Fruit fly (Drosophila melanogaster) whole organism, wandering third instar larva: ENCODE measurements around the gene Trm7-32.

Experiments
- CG32264 ChIP-seq: fragments of 200-800 bp; sonication (Bioruptor generic); optimal IDR thresholded peaks from 2 replicates; lab custom pipeline; 2016; ENCODE audit warnings: missing biosample characterization, missing genetic modification characterization
- CG9705 ChIP-seq: fragments of 200-800 bp; sonication (Bioruptor generic); optimal IDR thresholded peaks from 2 replicates; lab custom pipeline; 2018; ENCODE audit warnings: missing biosample characterization, mild to moderate bottlenecking, missing genetic modification characterization
- CrebA ChIP-seq: fragments of 200-800 bp; sonication (Bioruptor generic); optimal IDR thresholded peaks from 2 replicates; lab custom pipeline; 2016; ENCODE audit warnings: missing biosample characterization, mild to moderate bottlenecking, missing genetic modification characterization, borderline replicate concordance
- Dfd ChIP-seq: fragments of >200 bp; optimal IDR thresholded peaks from 2 replicates; lab custom pipeline; 2017; ENCODE audit warnings: missing biosample characterization, missing genetic modification characterization
- GATAd ChIP-seq: sonication (Bioruptor generic); optimal IDR thresholded peaks from 2 replicates; lab custom pipeline; 2016; ENCODE audit warnings: missing biosample characterization, missing genetic modification characterization
- HLH106 ChIP-seq: fragments of 200-800 bp; optimal IDR thresholded peaks from 3 replicates; lab custom pipeline; 2019; ENCODE audit warnings: missing biosample characterization, mild to moderate bottlenecking, missing genetic modification characterization, moderate library complexity
- Hnf4 ChIP-seq: fragments of 200-800 bp; sonication (Bioruptor generic); optimal IDR thresholded peaks from 2 replicates; lab custom pipeline; 2016; ENCODE audit warnings: missing biosample characterization, mild to moderate bottlenecking, missing genetic modification characterization
- Hr83 ChIP-seq: fragments of 200-300 bp; sonication (Bioruptor generic); optimal IDR thresholded peaks from 2 replicates; lab custom pipeline; 2016; ENCODE audit warnings: missing biosample characterization, mild to moderate bottlenecking, missing genetic modification characterization, moderate library complexity; ENCODE audit not compliant: poor library complexity, severe bottlenecking
- Jra ChIP-seq: sonication (Bioruptor generic); optimal IDR thresholded peaks from 2 replicates; lab custom pipeline; 2016; ENCODE audit warnings: missing biosample characterization, missing genetic modification characterization
- Mio ChIP-seq: sonication (Bioruptor generic); optimal IDR thresholded peaks from 2 replicates; lab custom pipeline; 2016; ENCODE audit warnings: missing biosample characterization, missing genetic modification characterization
- Myc ChIP-seq: fragments of >200 bp; optimal IDR thresholded peaks from 2 replicates; lab custom pipeline; 2017
- N ChIP-seq: fragments of >200 bp; optimal IDR thresholded peaks from 2 replicates; lab custom pipeline; 2018; ENCODE audit warnings: missing biosample characterization, missing external identifiers, missing genetic modification characterization
- Rel ChIP-seq, 2 experiments: fragments of 200-800 bp; sonication (Bioruptor generic) in 1 of 2; optimal IDR thresholded peaks; 2 replicates in 1 of 2; 3 replicates in 1 of 2; lab custom pipeline; 2016 to 2019; ENCODE audit warnings: mild to moderate bottlenecking in 2 of 2, missing biosample characterization in 2 of 2, missing genetic modification characterization in 2 of 2, moderate library complexity in 1 of 2
- Sp1 ChIP-seq: fragments of 200-800 bp; sonication (Bioruptor generic); optimal IDR thresholded peaks from 3 replicates; lab custom pipeline; 2019; ENCODE audit warnings: missing biosample characterization, mild to moderate bottlenecking, missing genetic modification characterization, moderate library complexity
- Vsx2 ChIP-seq: fragments of 200-300, 225-300 bp; sonication (Bioruptor generic); optimal IDR thresholded peaks from 2 replicates; lab custom pipeline; 2018; ENCODE audit warnings: missing biosample characterization, missing genetic modification characterization; ENCODE audit not compliant: partially characterized antibody
- dmrt93B ChIP-seq: fragments of 200-800 bp; sonication (Bioruptor generic); optimal IDR thresholded peaks from 2 replicates; lab custom pipeline; 2018; ENCODE audit warnings: missing biosample characterization, mild to moderate bottlenecking, missing genetic modification characterization
- dsf ChIP-seq: sonication (Bioruptor generic); optimal IDR thresholded peaks from 2 replicates; lab custom pipeline; 2016; ENCODE audit warnings: missing biosample characterization, missing genetic modification characterization, borderline replicate concordance
- ey ChIP-seq: fragments of 200-800 bp; sonication (Bioruptor generic); optimal IDR thresholded peaks from 2 replicates; lab custom pipeline; 2016; ENCODE audit warnings: missing biosample characterization, missing genetic modification characterization
- foxo ChIP-seq, 2 experiments: fragments of 200-800 bp; sonication (Bioruptor generic); optimal IDR thresholded peaks; 2 replicates in 1 of 2; 3 replicates in 1 of 2; lab custom pipeline; 2016 to 2017; ENCODE audit warnings: missing biosample characterization in 2 of 2, missing genetic modification characterization in 2 of 2
- fru ChIP-seq: fragments of 200-800 bp; sonication (Bioruptor generic); optimal IDR thresholded peaks from 3 replicates; lab custom pipeline; 2016; ENCODE audit warnings: missing biosample characterization, mild to moderate bottlenecking, missing genetic modification characterization
- h ChIP-seq: fragments of 200-800 bp; sonication (Bioruptor generic); optimal IDR thresholded peaks from 3 replicates; lab custom pipeline; 2016; ENCODE audit warnings: missing biosample characterization, mild to moderate bottlenecking, missing genetic modification characterization
- jim ChIP-seq: fragments of 175-275, 200-325 bp; sonication (Bioruptor generic); optimal IDR thresholded peaks from 2 replicates; lab custom pipeline; 2016; ENCODE audit warnings: missing biosample characterization, mild to moderate bottlenecking, missing genetic modification characterization
- psq ChIP-seq: fragments of 200-800 bp; sonication (Bioruptor generic); optimal IDR thresholded peaks from 3 replicates; lab custom pipeline; 2017; ENCODE audit warnings: missing biosample characterization, mild to moderate bottlenecking, missing genetic modification characterization, moderate library complexity
- rgr ChIP-seq: fragments of 200-800 bp; sonication (Bioruptor generic); optimal IDR thresholded peaks from 3 replicates; lab custom pipeline; 2016; ENCODE audit warnings: missing biosample characterization, mild to moderate bottlenecking, missing genetic modification characterization
- sage ChIP-seq: fragments of 200-800 bp; sonication (Bioruptor generic); optimal IDR thresholded peaks from 2 replicates; lab custom pipeline; 2016; ENCODE audit warnings: missing biosample characterization, mild to moderate bottlenecking, missing genetic modification characterization
- sv ChIP-seq: fragments of 200-800 bp; sonication (Bioruptor generic); optimal IDR thresholded peaks from 3 replicates; lab custom pipeline; 2016; ENCODE audit warnings: missing biosample characterization, missing genetic modification characterization
- tai ChIP-seq: sonication (Bioruptor generic); optimal IDR thresholded peaks from 2 replicates; lab custom pipeline; 2016; ENCODE audit warnings: missing biosample characterization, missing genetic modification characterization
- usp ChIP-seq: fragments of >200 bp; optimal IDR thresholded peaks from 2 replicates; lab custom pipeline; 2017; ENCODE audit warnings: missing biosample characterization, missing genetic modification characterization
- woc ChIP-seq: sonication (Bioruptor generic); optimal IDR thresholded peaks from 2 replicates; lab custom pipeline; 2016; ENCODE audit warnings: missing biosample characterization, mild to moderate bottlenecking, missing genetic modification characterization

Gene Trm7-32

dm6 chr3R:17003468-17003867, 37.0 kb upstream of the Trm7-32 start:
- TF ChIP-seq CrebA: no peak
- TF ChIP-seq rgr: no peak
- no peak for TF ChIP-seq Jra (GFP tag; lab: Kevin White, UChicago)
- no peak for TF ChIP-seq Rel (GFP tag; optimal IDR thresholded peaks at IDR 0.05; lab: Kevin White, UChicago)
- TF ChIP-seq Rel (tag; optimal IDR thresholded peaks at IDR 0.05; lab: Kevin White, UChicago): peak; percentile 90
- no peak for TF ChIP-seq h (GFP tag; lab: Kevin White, UChicago)
- TF ChIP-seq, all 38 proteins: peak for 1

DNA sequence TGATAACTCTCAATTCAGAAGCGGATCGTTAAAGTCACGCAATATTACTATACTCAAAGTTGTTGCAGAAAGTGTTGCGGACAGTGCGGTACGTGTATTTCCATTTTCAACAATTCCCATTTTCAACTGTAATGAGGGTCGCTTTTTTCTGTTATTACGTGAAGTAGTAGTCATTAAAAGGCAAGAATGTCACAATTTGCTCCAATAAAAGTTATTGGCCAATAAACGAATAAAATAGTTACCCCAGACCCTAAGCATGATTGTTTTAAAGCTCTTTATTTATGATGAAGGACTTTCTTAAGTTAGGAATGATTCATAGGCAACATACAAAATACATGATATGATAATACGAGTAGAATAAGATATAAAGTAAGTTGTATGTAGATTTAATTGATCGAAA, 33.1 kb upstream of the Trm7-32 start:
- TF ChIP-seq Rel (GFP tag; optimal IDR thresholded peaks at IDR 0.05; lab: Kevin White, UChicago): no peak
- no peak for TF ChIP-seq Rel (tag; optimal IDR thresholded peaks at IDR 0.05; lab: Kevin White, UChicago)
- TF ChIP-seq h (GFP tag; lab: Kevin White, UChicago): no peak
- TF ChIP-seq N (GFP tag; lab: Kevin White, UChicago): no peak
- TF ChIP-seq Myc (lab: Kevin White, UChicago): no peak
- TF ChIP-seq tai (GFP tag; lab: Kevin White, UChicago): no peak
- TF ChIP-seq dmrt93B (GFP tag; lab: Kevin White, UChicago): no peak
- no peak for TF ChIP-seq dsf (GFP tag; lab: Kevin White, UChicago)
- TF ChIP-seq CrebA: no peak
- TF ChIP-seq sv (GFP tag; lab: Kevin White, UChicago): no peak
- no peak for TF ChIP-seq Dfd (GFP tag; lab: Kevin White, UChicago)
- TF ChIP-seq Mio: no peak
- TF ChIP-seq Jra (GFP tag; lab: Kevin White, UChicago): no peak
- TF ChIP-seq jim (GFP tag; lab: Kevin White, UChicago): no peak
- no peak for TF ChIP-seq GATAd (GFP tag; lab: Kevin White, UChicago)
- TF ChIP-seq, all 38 proteins: peak for 0

DNA sequence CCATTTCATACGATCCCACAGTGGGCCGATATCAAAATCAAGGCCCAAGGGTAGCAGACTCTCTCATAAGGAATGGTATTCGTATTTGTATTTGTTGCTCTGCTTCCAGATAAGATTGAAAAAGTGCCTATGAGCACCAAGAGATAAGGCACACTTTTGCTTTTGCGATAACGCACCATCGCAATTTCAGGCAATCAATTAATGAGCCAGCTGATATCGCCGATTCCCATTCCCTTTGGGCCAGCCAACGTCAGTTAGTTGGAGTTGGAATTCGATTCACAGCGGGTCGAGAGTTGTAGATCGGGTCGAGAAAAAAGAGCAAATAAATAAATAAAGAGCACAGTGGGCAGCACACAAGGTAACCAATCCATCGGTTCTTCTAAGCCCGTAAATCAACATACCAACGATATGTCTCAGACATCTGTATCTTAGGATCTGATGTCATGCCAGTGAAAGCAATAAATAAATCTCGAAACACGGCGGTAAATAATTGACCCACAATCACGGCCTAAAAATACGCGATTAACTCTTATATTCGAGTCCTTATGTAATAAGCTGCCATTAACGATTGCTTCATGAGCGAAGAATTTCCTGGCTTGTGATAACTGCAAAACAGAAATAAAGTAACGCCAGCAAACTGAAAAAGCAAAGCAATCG, 32.3 kb upstream of the Trm7-32 start, which contains the start of gene CG8907:
CG8907 (plus strand) TSS at position 252 of the 657 bp plus-strand sequence.
- TF ChIP-seq h (GFP tag; lab: Kevin White, UChicago): peak; percentile 74
- TF ChIP-seq fru: peak; percentile 27
- TF ChIP-seq Vsx2: peak; percentile 27
- no peak for TF ChIP-seq CG9705 (GFP tag; lab: Kevin White, UChicago)
- TF ChIP-seq Hnf4 (GFP tag; lab: Kevin White, UChicago): no peak
- no peak for TF ChIP-seq jim (GFP tag; lab: Kevin White, UChicago)
- TF ChIP-seq Rel (GFP tag; optimal IDR thresholded peaks at IDR 0.05; lab: Kevin White, UChicago): no peak
- peak; percentile 7 for TF ChIP-seq Rel (tag; optimal IDR thresholded peaks at IDR 0.05; lab: Kevin White, UChicago)
- TF ChIP-seq, all 38 proteins: peak for 4

- no peak for TF ChIP-seq h (GFP tag; lab: Kevin White, UChicago)
- TF ChIP-seq dsf (GFP tag; lab: Kevin White, UChicago): no peak
- no peak for TF ChIP-seq psq (GFP tag; lab: Kevin White, UChicago)
Observed at dm6 chr3R:17008675-17009022, 31.8 kb upstream of the Trm7-32 start.

DNA sequence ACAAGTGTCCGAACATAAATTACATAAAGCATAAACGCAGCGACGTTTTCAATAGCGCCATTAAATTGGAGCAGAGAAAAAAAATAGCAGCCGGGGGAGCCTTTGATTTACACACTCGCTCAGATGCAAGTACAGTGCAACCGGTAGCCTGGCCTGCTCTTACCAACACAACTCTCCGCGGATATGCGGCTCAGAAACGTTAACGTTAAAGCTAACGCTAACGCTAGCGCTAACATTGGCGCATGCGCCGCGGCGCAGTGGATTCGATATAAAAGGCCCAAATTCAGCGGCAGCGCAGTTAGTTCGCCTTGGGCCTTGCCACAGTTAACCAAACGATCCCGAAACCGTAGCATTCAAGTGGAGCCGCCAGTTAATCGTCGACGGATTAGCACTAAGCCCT, 26.2 kb upstream of the Trm7-32 start, which contains the start of gene Pxd:
Pxd (plus strand) TSS at position 301 of the 400 bp plus-strand sequence.
- TF ChIP-seq CrebA: no peak
- no peak for TF ChIP-seq CG32264 (GFP tag; lab: Kevin White, UChicago)
- no peak for TF ChIP-seq Sp1 (GFP tag; lab: Kevin White, UChicago)
- TF ChIP-seq woc (GFP tag; lab: Kevin White, UChicago): no peak
- TF ChIP-seq Hr83 (GFP tag; lab: Kevin White, UChicago): no peak
- TF ChIP-seq Jra (GFP tag; lab: Kevin White, UChicago): no peak
- no peak for TF ChIP-seq CG9705 (GFP tag; lab: Kevin White, UChicago)
- TF ChIP-seq usp (GFP tag; lab: Kevin White, UChicago): no peak
- no peak for TF ChIP-seq jim (GFP tag; lab: Kevin White, UChicago)
- no peak for TF ChIP-seq N (GFP tag; lab: Kevin White, UChicago)
- no peak for TF ChIP-seq tai (GFP tag; lab: Kevin White, UChicago)
- TF ChIP-seq rgr: no peak
- no peak for TF ChIP-seq Rel (GFP tag; optimal IDR thresholded peaks at IDR 0.05; lab: Kevin White, UChicago)
- no peak for TF ChIP-seq Rel (tag; optimal IDR thresholded peaks at IDR 0.05; lab: Kevin White, UChicago)
- TF ChIP-seq foxo (GFP tag; optimal IDR thresholded peaks at IDR 0.05; lab: Kevin White, UChicago): no peak
- no peak for TF ChIP-seq Mio
- no peak for TF ChIP-seq ey (GFP tag; lab: Kevin White, UChicago)
- TF ChIP-seq sv (GFP tag; lab: Kevin White, UChicago): no peak
- TF ChIP-seq HLH106 (tag; lab: Kevin White, UChicago): no peak
- no peak for TF ChIP-seq sage
